Fruit fly (Drosophila melanogaster) S2 (cell line): ENCODE measurements around the gene CG12054.
A peak's percentile ranks its signal among the peaks of the same experiment; 100 is the strongest.

Experiments used
- CG8478 ChIP-seq: fragments of >200 bp; optimal IDR thresholded peaks from 2 replicates; lab custom pipeline; 2018
- CTCF ChIP-seq, 2 experiments: fragments of >200 bp; optimal IDR thresholded peaks; 2 replicates each; lab custom pipeline; 2018

The CG12054 gene

dm6 chr3R:31220456-31221336 is at the start of gene CG12054:
TSS of gene CG12054 (plus strand) at chr3R:31220702.
- TF ChIP-seq CTCF (optimal IDR thresholded peaks at IDR 0.05; lab: Kevin White, UChicago) (peak; percentile 55 to 58), CG8478 (lab: Kevin White, UChicago) (no peak)

dm6 chr3R:31181816-31182215 is 38.7 kb upstream of the CG12054 start:
- TF ChIP-seq CTCF (optimal IDR thresholded peaks at IDR 0.05; lab: Kevin White, UChicago) (peak; percentile 54 to 77), CG8478 (lab: Kevin White, UChicago) (no peak)

dm6 chr3R:31193062-31193461 is 27.4 kb upstream of the CG12054 start, which contains the start of gene bnk:
TSS of gene bnk (plus strand) at chr3R:31193362.
- TF ChIP-seq CTCF (optimal IDR thresholded peaks at IDR 0.05; lab: Kevin White, UChicago) (no peak), CG8478 (lab: Kevin White, UChicago) (no peak)

- TF ChIP-seq CG8478 (lab: Kevin White, UChicago) (no peak), CTCF (optimal IDR thresholded peaks at IDR 0.05; lab: Kevin White, UChicago) (no peak)
Measured at dm6 chr3R:31194627-31195026, 25.9 kb upstream of the CG12054 start.

- no peak for TF ChIP-seq CG8478 (lab: Kevin White, UChicago)
- no peak for TF ChIP-seq CTCF (optimal IDR thresholded peaks at IDR 0.05; lab: Kevin White, UChicago)
Measured at dm6 chr3R:31195695-31196113, 24.8 kb upstream of the CG12054 start, which contains the start of gene mesh. TSS of gene mesh (minus strand) at chr3R:31195762.

- no peak for TF ChIP-seq CG8478 (lab: Kevin White, UChicago)
- TF ChIP-seq CTCF (optimal IDR thresholded peaks at IDR 0.05; lab: Kevin White, UChicago): peak in 1 of 2 experiments; percentile 10
Measured at dm6 chr3R:31196731-31197130, 23.8 kb upstream of the CG12054 start, which contains the start of gene CG1544. TSS of gene CG1544 (plus strand) at chr3R:31196916.

- TF ChIP-seq CG8478 (lab: Kevin White, UChicago) (no peak), CTCF (optimal IDR thresholded peaks at IDR 0.05; lab: Kevin White, UChicago) (no peak)
Measured at dm6 chr3R:31197142-31197994, 23.1 kb upstream of the CG12054 start.

- TF ChIP-seq CTCF (optimal IDR thresholded peaks at IDR 0.05; lab: Kevin White, UChicago): no peak
- TF ChIP-seq CG8478 (lab: Kevin White, UChicago): no peak
Measured at dm6 chr3R:31210630-31211029, 9.9 kb upstream of the CG12054 start, which contains the start of gene chp. TSS of gene chp (minus strand) at chr3R:31210730.

dm6 chr3R:31213227-31213626 is 7.3 kb upstream of the CG12054 start, which contains the start of the genes Zwilch and CG1542:
TSS of gene Zwilch (minus strand) at chr3R:31213376.
TSS of gene CG1542 (plus strand) at chr3R:31213458.
- TF ChIP-seq CTCF (optimal IDR thresholded peaks at IDR 0.05; lab: Kevin White, UChicago) (peak; percentile 29 to 34), CG8478 (lab: Kevin White, UChicago) (no peak)

dm6 chr3R:31215830-31216229 is 4.7 kb upstream of the CG12054 start, which contains the start of gene CG15561:
TSS of gene CG15561 (minus strand) at chr3R:31215942.
- TF ChIP-seq CG8478 (lab: Kevin White, UChicago): no peak
- TF ChIP-seq CTCF (optimal IDR thresholded peaks at IDR 0.05; lab: Kevin White, UChicago): no peak

- TF ChIP-seq CG8478 (lab: Kevin White, UChicago): no peak
- no peak for TF ChIP-seq CTCF (optimal IDR thresholded peaks at IDR 0.05; lab: Kevin White, UChicago)
Measured at dm6 chr3R:31218214-31218876, 2.2 kb upstream of the CG12054 start.

dm6 chr3R:31218997-31219992 is 1.2 kb upstream of the CG12054 start, which contains the start of gene ATPsynC:
TSS of gene ATPsynC (minus strand) at chr3R:31219630.
- TF ChIP-seq CTCF (optimal IDR thresholded peaks at IDR 0.05; lab: Kevin White, UChicago) (peak; percentile 75 to 82), CG8478 (lab: Kevin White, UChicago) (no peak)
